Fruit fly (Drosophila melanogaster) whole organism, prepupa: ENCODE data around the gene CG42269.

Source experiments
- CG15336 ChIP-seq: fragments of 200-800 bp; sonication (Bioruptor generic); IDR thresholded peaks from 2 replicates; pipeline ENCODE4 v1.3.6; 2022; ENCODE audit warnings: missing biosample characterization, missing genetic modification characterization
- CG31627 ChIP-seq: fragments of 200-800 bp; sonication (Bioruptor generic); optimal IDR thresholded peaks from 3 replicates; lab custom pipeline; 2016; ENCODE audit warnings: missing biosample characterization, missing genetic modification characterization
- CG6276 ChIP-seq: fragments of 200-800 bp; sonication (Bioruptor generic); optimal IDR thresholded peaks from 2 replicates; lab custom pipeline; 2017; ENCODE audit warnings: missing biosample characterization, mild to moderate bottlenecking, missing genetic modification characterization
- CG6792 ChIP-seq: fragments of 200-800 bp; sonication (Bioruptor generic); optimal IDR thresholded peaks from 3 replicates; lab custom pipeline; 2016; ENCODE audit warnings: missing biosample characterization, missing genetic modification characterization
- CG7368 ChIP-seq: fragments of 200-800 bp; sonication (Bioruptor generic); optimal IDR thresholded peaks from 3 replicates; lab custom pipeline; 2016; ENCODE audit warnings: missing biosample characterization, missing genetic modification characterization
- Lpt ChIP-seq: fragments of 200-800 bp; sonication (Bioruptor generic); optimal IDR thresholded peaks from 3 replicates; lab custom pipeline; 2016; ENCODE audit warnings: missing biosample characterization, missing genetic modification characterization
- Met ChIP-seq: fragments of 200-800 bp; sonication (Bioruptor generic); optimal IDR thresholded peaks from 3 replicates; lab custom pipeline; 2016; ENCODE audit warnings: missing biosample characterization, missing genetic modification characterization
- OdsH ChIP-seq: fragments of 200-800 bp; sonication (Bioruptor generic); optimal IDR thresholded peaks from 3 replicates; lab custom pipeline; 2016; ENCODE audit warnings: missing biosample characterization, missing genetic modification characterization
- cyc ChIP-seq: fragments of 200-800 bp; sonication (Bioruptor generic); optimal IDR thresholded peaks from 3 replicates; lab custom pipeline; 2016; ENCODE audit warnings: missing biosample characterization, missing genetic modification characterization
- eg ChIP-seq: fragments of 200-800 bp; sonication (Bioruptor generic); IDR thresholded peaks from 3 replicates; pipeline ENCODE4 v1.3.6; 2022; ENCODE audit warnings: missing biosample characterization, missing genetic modification characterization
- net ChIP-seq: fragments of 200-800 bp; sonication (Bioruptor generic); optimal IDR thresholded peaks from 3 replicates; lab custom pipeline; 2016; ENCODE audit warnings: missing biosample characterization, missing genetic modification characterization
- pdm3 ChIP-seq: fragments of 200-800 bp; sonication (Bioruptor generic); optimal IDR thresholded peaks from 3 replicates; lab custom pipeline; 2016; ENCODE audit warnings: missing biosample characterization, missing genetic modification characterization
- spab ChIP-seq: fragments of 200-800 bp; sonication (Bioruptor generic); optimal IDR thresholded peaks from 2 replicates; lab custom pipeline; 2017; ENCODE audit warnings: missing biosample characterization, mild to moderate bottlenecking, missing genetic modification characterization, missing genetic modification reagents

dm6 chr3L:6116881-6117280 lies 50.8 kb downstream of the CG42269 start:
- no peak for TF ChIP-seq pdm3 (GFP tag; lab: Kevin White, UChicago)
- TF ChIP-seq OdsH (GFP tag; lab: Kevin White, UChicago), result no peak
- TF ChIP-seq CG7368 (GFP tag; lab: Kevin White, UChicago), result no peak
- TF ChIP-seq CG6792, result no peak
- TF ChIP-seq Met (GFP tag; lab: Kevin White, UChicago), result no peak
- no peak for TF ChIP-seq spab (GFP tag; lab: Kevin White, UChicago)
- TF ChIP-seq eg (GFP tag; lab: Robert Waterston, UW), result no peak
- no peak for TF ChIP-seq CG31627
- no peak for TF ChIP-seq CG15336 (GFP tag; lab: Robert Waterston, UW)
- no peak for TF ChIP-seq CG6276 (GFP tag; lab: Kevin White, UChicago)
- TF ChIP-seq Lpt, result no peak
- TF ChIP-seq cyc (GFP tag; lab: Kevin White, UChicago), result no peak
- no peak for TF ChIP-seq net (GFP tag; lab: Kevin White, UChicago)
